Worm (Caenorhabditis elegans): ENCODE measurements around the gene F17C11.6.

Gene F17C11.6

ce11 chrV:10966874-10967273, 12.0 kb downstream of the F17C11.6 start:
- no peak for TF ChIP-seq skn-1 (tag; optimal IDR thresholded peaks at IDR 0.05)
- TF ChIP-seq R02D3.7 (tag; optimal IDR thresholded peaks at IDR 0.05): no peak
- TF ChIP-seq mdl-1 (tag; optimal IDR thresholded peaks at IDR 0.05): no peak
- TF ChIP-seq ceh-16 (tag; optimal IDR thresholded peaks at IDR 0.05): no peak
- no peak for TF ChIP-seq nhr-25 (tag; optimal IDR thresholded peaks at IDR 0.05)
- no peak for TF ChIP-seq ceh-82 (tag; optimal IDR thresholded peaks at IDR 0.05)
- TF ChIP-seq ztf-4 (tag; optimal IDR thresholded peaks at IDR 0.05): no peak
- no peak for TF ChIP-seq fkh-10 (GFP tag; optimal IDR thresholded peaks at IDR 0.05)
- TF ChIP-seq elt-1 (tag; optimal IDR thresholded peaks at IDR 0.05): no peak

ce11 chrV:10967594-10968273, 12.8 kb downstream of the F17C11.6 start:
- TF ChIP-seq daf-12 (tag; optimal IDR thresholded peaks at IDR 0.05): no peak
- TF ChIP-seq elt-2 (tag; optimal IDR thresholded peaks at IDR 0.05): peak; percentile 13

ce11 chrV:10970070-10970469, 15.1 kb downstream of the F17C11.6 start, which contains the start of gene F17C11.22:
Gene F17C11.22, minus strand, starts transcription at chrV:10970170.
- TF ChIP-seq nhr-237 (tag; optimal IDR thresholded peaks at IDR 0.05) (no peak), mml-1 (tag; optimal IDR thresholded peaks at IDR 0.05) (no peak), sea-2 (GFP tag; optimal IDR thresholded peaks at IDR 0.05) (no peak), R02D3.7 (tag; optimal IDR thresholded peaks at IDR 0.05) (no peak), zag-1 (tag; optimal IDR thresholded peaks at IDR 0.05) (no peak), egl-27 (tag; optimal IDR thresholded peaks at IDR 0.05) (no peak), pqm-1 (tag; optimal IDR thresholded peaks at IDR 0.05) (no peak), pha-4 (tag; optimal IDR thresholded peaks at IDR 0.05) (no peak), ztf-11 (tag; optimal IDR thresholded peaks at IDR 0.05) (no peak), ceh-82 (tag; optimal IDR thresholded peaks at IDR 0.05) (no peak), ZK546.5 (tag; optimal IDR thresholded peaks at IDR 0.05) (no peak), nhr-77 (tag; optimal IDR thresholded peaks at IDR 0.05) (no peak), nfya-1 (tag; optimal IDR thresholded peaks at IDR 0.05; ENCODE audit: insufficient read depth) (no peak), nhr-23 (tag; optimal IDR thresholded peaks at IDR 0.05) (no peak), ceh-9 (tag; optimal IDR thresholded peaks at IDR 0.05) (no peak), skn-1 (tag; optimal IDR thresholded peaks at IDR 0.05) (no peak), ztf-4 (tag; optimal IDR thresholded peaks at IDR 0.05) (no peak), unc-62 (GFP tag; optimal IDR thresholded peaks at IDR 0.05) (no peak), fkh-2 (tag; optimal IDR thresholded peaks at IDR 0.05) (no peak)

- TF ChIP-seq nhr-23 (tag; optimal IDR thresholded peaks at IDR 0.05): peak; percentile 38
- TF ChIP-seq nhr-25 (tag; optimal IDR thresholded peaks at IDR 0.05): no peak
These were observed 16.0 kb downstream of the F17C11.6 start for ce11 chrV:10970930-10971329.

ce11 chrV:10975091-10975490, 20.2 kb downstream of the F17C11.6 start:
- TF ChIP-seq tbx-2 (tag; optimal IDR thresholded peaks at IDR 0.05): no peak
- TF ChIP-seq egl-5 (tag; optimal IDR thresholded peaks at IDR 0.05): no peak
- no peak for TF ChIP-seq unc-39 (tag; optimal IDR thresholded peaks at IDR 0.05)
- no peak for TF ChIP-seq lin-15B (tag; optimal IDR thresholded peaks at IDR 0.05)
- TF ChIP-seq nhr-28 (tag; optimal IDR thresholded peaks at IDR 0.05): no peak
- no peak for TF ChIP-seq elt-3 (tag; optimal IDR thresholded peaks at IDR 0.05)
- no peak for TF ChIP-seq aly-2 (tag; optimal IDR thresholded peaks at IDR 0.05)
- TF ChIP-seq ztf-11 (tag; optimal IDR thresholded peaks at IDR 0.05): no peak
- no peak for TF ChIP-seq ceh-9 (tag; optimal IDR thresholded peaks at IDR 0.05)
- TF ChIP-seq sea-2 (GFP tag; optimal IDR thresholded peaks at IDR 0.05): no peak
- TF ChIP-seq ceh-16 (tag; optimal IDR thresholded peaks at IDR 0.05): no peak
- TF ChIP-seq mdl-1 (tag; optimal IDR thresholded peaks at IDR 0.05): no peak

ce11 chrV:10981113-10981512, 26.2 kb downstream of the F17C11.6 start, which contains the start of gene fig-1:
Gene fig-1, minus strand, starts transcription at chrV:10981213.
- no peak for TF ChIP-seq nhr-23 (tag; optimal IDR thresholded peaks at IDR 0.05)
- TF ChIP-seq fkh-2 (tag; optimal IDR thresholded peaks at IDR 0.05): no peak
